Worm (Caenorhabditis elegans) whole organism, L1 larva: ENCODE data around the gene nid-1.

Experiments
- Y116A8C.19 ChIP-seq: sonication (generic microtip); optimal IDR thresholded peaks from 2 replicates; lab custom pipeline; 2016; ENCODE audit warnings: missing compliant biosample characterization, missing genetic modification characterization, borderline replicate concordance
- blmp-1 ChIP-seq: fragments of 150-350 bp; optimal IDR thresholded peaks from 2 replicates; lab custom pipeline; 2014; ENCODE audit warnings: missing biosample characterization, missing genetic modification characterization
- dsc-1 ChIP-seq: sonication (generic microtip); optimal IDR thresholded peaks from 2 replicates; lab custom pipeline; 2016; ENCODE audit warnings: mild to moderate bottlenecking, missing genetic modification characterization, missing compliant biosample characterization
- efl-1 ChIP-seq, 4 experiments: fragments of 150-350 bp; optimal IDR thresholded peaks in 3 of 4; peaks in 1 of 4; 1 replicate in 1 of 4; 2 replicates in 3 of 4; lab custom pipeline; 2014; ENCODE audit warnings: missing biosample characterization in 2 of 4, missing genetic modification characterization in 2 of 4, missing genetic modification reagents in 2 of 4
- egl-13 ChIP-seq: sonication (generic microtip); optimal IDR thresholded peaks from 2 replicates; lab custom pipeline; 2016; ENCODE audit warnings: missing genotype, missing genetic modification reagents, missing genetic modification characterization, missing compliant biosample characterization
- egl-27 ChIP-seq, 2 experiments: fragments of 150-350 bp in 1 of 2; sonication (generic microtip); optimal IDR thresholded peaks; 3 replicates each; lab custom pipeline; 2017 to 2018; ENCODE audit warnings: missing biosample characterization in 2 of 2, missing genetic modification characterization in 2 of 2, missing genetic modification reagents in 2 of 2
- elt-2 ChIP-seq: sonication (generic microtip); optimal IDR thresholded peaks from 2 replicates; lab custom pipeline; 2016; ENCODE audit warnings: missing genetic modification characterization, mild to moderate bottlenecking, inconsistent platforms, missing compliant biosample characterization, missing genetic modification reagents
- ets-5 ChIP-seq: fragments of 200-800 bp; sonication (Bioruptor generic); IDR thresholded peaks from 2 replicates; pipeline ENCODE4 v1.3.6; 2022; ENCODE audit warnings: missing genetic modification characterization, missing compliant biosample characterization
- fkh-10 ChIP-seq: sonication (generic microtip); optimal IDR thresholded peaks from 2 replicates; lab custom pipeline; 2017; ENCODE audit warnings: missing biosample characterization, missing genetic modification reagents, missing genetic modification characterization
- fkh-4 ChIP-seq: sonication (generic microtip); optimal IDR thresholded peaks from 2 replicates; lab custom pipeline; 2016; ENCODE audit warnings: missing compliant biosample characterization, missing genetic modification characterization, borderline replicate concordance
- fos-1 ChIP-seq: fragments of 150-350 bp; optimal IDR thresholded peaks from 2 replicates; lab custom pipeline; 2014; ENCODE audit warnings: missing biosample characterization, missing genetic modification characterization
- hlh-17 ChIP-seq: fragments of 200-800 bp; sonication (Bioruptor generic); optimal IDR thresholded peaks from 2 replicates; lab custom pipeline; 2018; ENCODE audit warnings: missing genetic modification characterization, mild to moderate bottlenecking, missing compliant biosample characterization, moderate library complexity, borderline replicate concordance
- irx-1 ChIP-seq: sonication (generic microtip); optimal IDR thresholded peaks from 2 replicates; lab custom pipeline; 2016; ENCODE audit warnings: missing genetic modification characterization, missing compliant biosample characterization
- lin-14 ChIP-seq: fragments of 200-800 bp; sonication (Bioruptor generic); optimal IDR thresholded peaks from 2 replicates; lab custom pipeline; 2018; ENCODE audit warnings: mild to moderate bottlenecking, missing genetic modification characterization, moderate library complexity, missing compliant biosample characterization
- lin-35 ChIP-seq, 2 experiments: fragments of 150-350 bp; optimal IDR thresholded peaks; 2 replicates each; lab custom pipeline; 2014; ENCODE audit warnings: missing biosample characterization in 2 of 2, missing genetic modification characterization in 2 of 2, missing genetic modification reagents in 2 of 2
- lsy-2 ChIP-seq, 2 experiments: fragments of 150-350 bp; optimal IDR thresholded peaks; 2 replicates each; lab custom pipeline; 2014; ENCODE audit warnings: missing biosample characterization in 2 of 2, missing genetic modification characterization in 2 of 2
- mef-2 ChIP-seq: fragments of 150-350 bp; optimal IDR thresholded peaks from 2 replicates; lab custom pipeline; 2014; ENCODE audit warnings: missing biosample characterization, missing genetic modification characterization
- nhr-12 ChIP-seq: sonication (generic microtip); optimal IDR thresholded peaks from 2 replicates; lab custom pipeline; 2017; ENCODE audit warnings: missing biosample characterization, missing genetic modification characterization
- nhr-20 ChIP-seq: sonication (generic microtip); optimal IDR thresholded peaks from 2 replicates; lab custom pipeline; 2016; ENCODE audit warnings: mild to moderate bottlenecking, missing genetic modification characterization, missing compliant biosample characterization
- nhr-47 ChIP-seq: sonication (generic microtip); optimal IDR thresholded peaks from 2 replicates; lab custom pipeline; 2016; ENCODE audit warnings: mild to moderate bottlenecking, missing genetic modification characterization, moderate library complexity, missing compliant biosample characterization
- nhr-71 ChIP-seq: sonication (generic microtip); optimal IDR thresholded peaks from 2 replicates; lab custom pipeline; 2016; ENCODE audit warnings: mild to moderate bottlenecking, missing genetic modification characterization, moderate library complexity, missing compliant biosample characterization
- nhr-77 ChIP-seq: fragments of 150-350 bp; optimal IDR thresholded peaks from 2 replicates; lab custom pipeline; 2014; ENCODE audit warnings: missing biosample characterization, missing genetic modification characterization
- nhr-84 ChIP-seq: sonication (generic microtip); optimal IDR thresholded peaks from 2 replicates; lab custom pipeline; 2017; ENCODE audit warnings: missing biosample characterization, missing genetic modification characterization
- nhr-85 ChIP-seq: sonication (generic microtip); peaks from one replicate; lab custom pipeline; 2016; ENCODE audit warnings: missing genetic modification characterization, inconsistent platforms, missing compliant biosample characterization
- nhr-90 ChIP-seq: sonication (generic microtip); optimal IDR thresholded peaks from 2 replicates; lab custom pipeline; 2016; ENCODE audit warnings: mild to moderate bottlenecking, missing genetic modification characterization, missing compliant biosample characterization; ENCODE audit not compliant: poor library complexity
- pag-3 ChIP-seq: sonication (generic microtip); optimal IDR thresholded peaks from 2 replicates; lab custom pipeline; 2017; ENCODE audit warnings: missing genetic modification characterization, mild to moderate bottlenecking, missing compliant biosample characterization, antibody characterized with exemption, borderline replicate concordance; ENCODE audit not compliant: insufficient read depth
- rnt-1 ChIP-seq: sonication (generic microtip); optimal IDR thresholded peaks from 2 replicates; lab custom pipeline; 2016; ENCODE audit warnings: mild to moderate bottlenecking, missing genetic modification characterization, moderate library complexity, missing compliant biosample characterization
- skn-1 ChIP-seq: fragments of 150-350 bp; optimal IDR thresholded peaks from 2 replicates; lab custom pipeline; 2014; ENCODE audit warnings: missing biosample characterization, missing genetic modification characterization
- sox-4 ChIP-seq: sonication (generic microtip); optimal IDR thresholded peaks from 2 replicates; lab custom pipeline; 2016; ENCODE audit warnings: missing genetic modification characterization, missing compliant biosample characterization
- tbx-2 ChIP-seq: sonication (generic microtip); optimal IDR thresholded peaks from 2 replicates; lab custom pipeline; 2016; ENCODE audit warnings: missing genetic modification characterization, missing compliant biosample characterization
- tlp-1 ChIP-seq: fragments of 150-350 bp; optimal IDR thresholded peaks from 2 replicates; lab custom pipeline; 2014; ENCODE audit warnings: missing biosample characterization, missing genetic modification characterization
- unc-130 ChIP-seq: fragments of 150-350 bp; optimal IDR thresholded peaks from 2 replicates; lab custom pipeline; 2017; ENCODE audit warnings: missing biosample characterization, missing genetic modification characterization, inconsistent platforms
- unc-62 ChIP-seq: fragments of 150-350 bp; optimal IDR thresholded peaks from 2 replicates; lab custom pipeline; 2014; ENCODE audit warnings: missing biosample characterization, missing genetic modification reagents, missing genetic modification characterization
- unc-98 ChIP-seq: fragments of 200-800 bp; sonication (Bioruptor generic); IDR thresholded peaks from 2 replicates; pipeline ENCODE4 v1.3.6; 2022; ENCODE audit warnings: missing genetic modification characterization, missing compliant biosample characterization
- vab-15 ChIP-seq: sonication (generic microtip); optimal IDR thresholded peaks from 2 replicates; lab custom pipeline; 2017; ENCODE audit warnings: missing genotype, mild to moderate bottlenecking, missing genetic modification characterization, missing compliant biosample characterization
- zag-1 ChIP-seq: fragments of 150-350 bp; optimal IDR thresholded peaks from 2 replicates; lab custom pipeline; 2014; ENCODE audit warnings: missing biosample characterization, missing genetic modification characterization
- ztf-4 ChIP-seq: fragments of 150-350 bp; optimal IDR thresholded peaks from 2 replicates; lab custom pipeline; 2014; ENCODE audit warnings: missing biosample characterization, missing genetic modification characterization

Gene nid-1

ce11 chrV:12869948-12870347 lies 40.0 kb upstream of the nid-1 start, which contains the start of gene T07F10.3 (continued):
- TF ChIP-seq sox-4 (tag; lab: Kevin White, UChicago) (peak; percentile 97), unc-130 (peak; percentile 87), nhr-84 (no peak), fos-1 (tag; lab: Kevin White, UChicago) (peak; percentile 67), egl-13 (peak; percentile 98), mef-2 (tag; lab: Kevin White, UChicago) (no peak), tlp-1 (no peak)
- TF ChIP-seq, all 84 proteins: peak for 67

- peak; percentile 15 for TF ChIP-seq nhr-20 (tag; lab: Kevin White, UChicago)
- TF ChIP-seq zag-1, result no peak
- peak; percentile 60 for TF ChIP-seq nhr-77 (tag; lab: Kevin White, UChicago)
- TF ChIP-seq nhr-71 (tag; lab: Kevin White, UChicago), result no peak
- TF ChIP-seq lin-14 (GFP tag; lab: Kevin White, UChicago), result peak; percentile 38
Measured at ce11 chrV:12870740-12871139, 39.2 kb upstream of the nid-1 start.

ce11 chrV:12871753-12872152 lies 38.2 kb upstream of the nid-1 start, which contains the start of gene bus-19:
Gene bus-19 (plus strand): TSS chrV:12872053.
- TF ChIP-seq dsc-1 (tag; lab: Kevin White, UChicago) (no peak), nhr-77 (tag; lab: Kevin White, UChicago) (no peak), irx-1 (tag; lab: Kevin White, UChicago) (no peak), nhr-20 (tag; lab: Kevin White, UChicago) (no peak), hlh-17 (no peak), rnt-1 (no peak), egl-27 (tag; optimal IDR thresholded peaks at IDR 0.05; lab: Kevin White, UChicago) (no peak), ets-5 (GFP tag; lab: Robert Waterston, UW) (no peak)

- TF ChIP-seq blmp-1 (tag; lab: Kevin White, UChicago) (peak; percentile 89), nhr-71 (tag; lab: Kevin White, UChicago) (no peak), dsc-1 (tag; lab: Kevin White, UChicago) (no peak), nhr-47 (no peak), nhr-85 (tag; lab: Kevin White, UChicago) (peak; percentile 52), Y116A8C.19 (tag; lab: Kevin White, UChicago) (no peak)
Measured at ce11 chrV:12875850-12876249, 34.1 kb upstream of the nid-1 start.

ce11 chrV:12876708-12877107 lies 33.2 kb upstream of the nid-1 start:
- TF ChIP-seq nhr-20 (tag; lab: Kevin White, UChicago) (peak; percentile 2), elt-2 (tag; lab: Kevin White, UChicago) (peak; percentile 71), lin-35 (GFP tag; optimal IDR thresholded peaks at IDR 0.05; lab: Kevin White, UChicago) (peak in 1 of 2 experiments; percentile 40), pag-3 (tag; lab: Kevin White, UChicago) (no peak)

- TF ChIP-seq skn-1 (no peak), fkh-4 (no peak), lin-14 (GFP tag; lab: Kevin White, UChicago) (no peak), unc-98 (no peak), ets-5 (GFP tag; lab: Robert Waterston, UW) (no peak), unc-62 (GFP tag; lab: Kevin White, UChicago) (no peak), nhr-12 (no peak), ztf-4 (tag; lab: Kevin White, UChicago) (no peak), nhr-77 (tag; lab: Kevin White, UChicago) (no peak), vab-15 (tag; lab: Kevin White, UChicago) (no peak), lsy-2 (tag; optimal IDR thresholded peaks at IDR 0.05; lab: Kevin White, UChicago) (no peak), blmp-1 (tag; lab: Kevin White, UChicago) (no peak), tbx-2 (tag; lab: Kevin White, UChicago) (no peak), fkh-10 (GFP tag; lab: Kevin White, UChicago) (no peak), efl-1 (optimal IDR thresholded peaks at IDR 0.05; lab: Kevin White, UChicago) (no peak), efl-1 (GFP tag; optimal IDR thresholded peaks at IDR 0.05 in 1 of 2; lab: Kevin White, UChicago) (no peak), Y116A8C.19 (tag; lab: Kevin White, UChicago) (no peak), nhr-90 (tag; lab: Kevin White, UChicago) (no peak)
Measured at ce11 chrV:12877579-12877978, 32.3 kb upstream of the nid-1 start.
